Fruit fly (Drosophila melanogaster): ENCODE results near the gene Syt14.

DNA sequence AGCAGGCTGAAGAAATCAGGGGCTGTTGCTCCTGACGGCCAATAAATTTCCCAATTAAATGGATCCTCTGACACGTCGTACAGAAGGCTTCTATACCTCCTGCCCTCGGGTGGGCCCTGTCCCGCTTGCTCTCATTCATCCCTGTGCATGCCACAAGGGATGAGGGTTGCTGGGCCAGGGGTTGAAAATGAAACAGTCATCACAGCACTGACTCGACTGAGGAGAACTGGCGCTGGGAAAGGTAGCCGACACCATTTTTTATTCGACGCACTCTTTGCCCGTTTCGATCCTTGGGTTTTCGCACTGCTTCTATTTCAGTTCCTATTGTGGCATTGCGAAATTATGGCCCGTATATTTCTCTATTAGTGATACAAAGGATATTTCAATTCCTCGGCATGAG lies 22.3 kb upstream of the Syt14 start:
- TF ChIP-seq ovo (GFP tag; optimal IDR thresholded peaks at IDR 0.05) (no peak), CG12768 (GFP tag; optimal IDR thresholded peaks at IDR 0.05) (no peak), pad (GFP tag; optimal IDR thresholded peaks at IDR 0.05) (no peak), cic (GFP tag; optimal IDR thresholded peaks at IDR 0.05) (no peak), CG1620 (GFP tag; optimal IDR thresholded peaks at IDR 0.05) (no peak), bab1 (GFP tag; optimal IDR thresholded peaks at IDR 0.05) (no peak), Clk (GFP tag; optimal IDR thresholded peaks at IDR 0.05) (no peak), CG14711 (tag; optimal IDR thresholded peaks at IDR 0.05) (no peak), kay (GFP tag; ENCODE audit: borderline replicate concordance) (no peak)

Data from whole organism, adult.